Fruit fly (Drosophila melanogaster) Kc167 (cell line): ENCODE data around the gene CG42816.

Experiments used
- Myc ChIP-seq: fragments of >200 bp; optimal IDR thresholded peaks from 2 replicates; lab custom pipeline; 2017; ENCODE audit warnings: missing external identifiers
- h ChIP-seq: fragments of >200 bp; optimal IDR thresholded peaks from 3 replicates; lab custom pipeline; 2018; ENCODE audit warnings: missing external identifiers
- psq ChIP-seq: fragments of >200 bp; optimal IDR thresholded peaks from 2 replicates; lab custom pipeline; 2017; ENCODE audit warnings: missing external identifiers

dm6 chr3L:17754285-17754684 lies 43.1 kb downstream of the CG42816 start:
- TF ChIP-seq h (lab: Kevin White, UChicago) (no peak), Myc (lab: Kevin White, UChicago) (no peak), psq (no peak)
